Worm (Caenorhabditis elegans) whole organism, mixed stage, embryonic: ENCODE measurements around the gene T27E7.9.
"Not testable (repeated sequence)": the region's sequence is repeated elsewhere in the genome, so short reads cannot be mapped to it uniquely, and the experiment has no call there.

Experiments used
- hlh-1 ChIP-seq: fragments of 150-350 bp; optimal IDR thresholded peaks from 2 replicates; lab custom pipeline; 2014; ENCODE audit warnings: missing biosample characterization, missing genetic modification reagents, missing genetic modification characterization
- lsy-2 ChIP-seq: fragments of 150-350 bp; optimal IDR thresholded peaks from 2 replicates; lab custom pipeline; 2014; ENCODE audit warnings: missing biosample characterization, missing genetic modification characterization
- nhr-12 ChIP-seq: fragments of 150-350 bp; optimal IDR thresholded peaks from 2 replicates; lab custom pipeline; 2014; ENCODE audit warnings: missing biosample characterization, missing genetic modification characterization
- nhr-28 ChIP-seq: fragments of 150-350 bp; optimal IDR thresholded peaks from 2 replicates; lab custom pipeline; 2014; ENCODE audit warnings: missing biosample characterization, missing genetic modification characterization
- snpc-4 ChIP-seq: fragments of 150-350 bp; optimal IDR thresholded peaks from 2 replicates; lab custom pipeline; 2014; ENCODE audit warnings: missing biosample characterization, missing genetic modification characterization

DNA sequence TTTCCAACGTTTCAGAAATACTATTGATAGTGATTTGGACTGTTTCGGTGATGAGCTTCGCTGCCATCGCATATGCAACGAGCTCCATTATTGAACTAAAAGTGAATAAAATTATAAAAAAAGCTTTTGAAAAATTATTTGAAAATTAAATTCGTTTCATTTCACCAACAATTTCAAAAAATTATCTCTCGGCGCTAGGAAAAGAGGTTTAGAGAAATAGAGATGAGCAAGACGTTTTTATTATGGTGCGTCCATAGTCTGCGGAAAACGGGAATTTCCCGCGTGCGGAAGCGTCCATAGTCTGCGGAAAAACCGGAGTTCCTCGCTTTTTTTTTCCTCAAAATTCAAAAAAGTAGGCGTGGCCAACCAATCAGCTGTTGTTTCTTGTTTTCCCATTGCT, 2.7 kb upstream of the T27E7.9 start, which contains the start of gene pals-30:
- not testable (repeated sequence) for TF ChIP-seq lsy-2; snpc-4 (tag; lab: Kevin White, UChicago); nhr-28 (tag; lab: Kevin White, UChicago); hlh-1 (tag; lab: Kevin White, UChicago); nhr-12
